Worm (Caenorhabditis elegans) whole organism, early embryonic: Measurements from ENCODE around the gene mnm-2.

Experiments
- B0310.2 ChIP-seq: sonication (generic microtip); optimal IDR thresholded peaks from 2 replicates; lab custom pipeline; 2016; ENCODE audit warnings: mild to moderate bottlenecking, missing genetic modification characterization, missing compliant biosample characterization
- F13C5.2 ChIP-seq: sonication (generic microtip); optimal IDR thresholded peaks from 2 replicates; lab custom pipeline; 2017; ENCODE audit warnings: mild to moderate bottlenecking, missing genetic modification characterization, inconsistent platforms, missing compliant biosample characterization
- aly-1 ChIP-seq: sonication (generic microtip); optimal IDR thresholded peaks from 2 replicates; lab custom pipeline; 2016; ENCODE audit warnings: missing genetic modification characterization, missing compliant biosample characterization
- ama-1 ChIP-seq: fragments of 150-350 bp; optimal IDR thresholded peaks from 2 replicates; lab custom pipeline; 2014
- ceh-13 ChIP-seq: fragments of 200-800 bp; sonication (Bioruptor generic); optimal IDR thresholded peaks from 2 replicates; lab custom pipeline; 2018; ENCODE audit warnings: mild to moderate bottlenecking, missing genetic modification characterization, missing compliant biosample characterization
- ceh-36 ChIP-seq: sonication (generic microtip); optimal IDR thresholded peaks from 2 replicates; lab custom pipeline; 2016; ENCODE audit warnings: missing genetic modification characterization, inconsistent platforms, missing compliant biosample characterization
- ets-7 ChIP-seq: sonication (generic microtip); optimal IDR thresholded peaks from 2 replicates; lab custom pipeline; 2016; ENCODE audit warnings: missing genotype, missing genetic modification characterization, missing compliant biosample characterization
- flt-1 ChIP-seq: fragments of 200-800 bp; sonication (Bioruptor generic); IDR thresholded peaks from 2 replicates; pipeline ENCODE4 v1.3.6; 2022; ENCODE audit warnings: missing genetic modification characterization, missing compliant biosample characterization
- hmbx-1 ChIP-seq: sonication (generic microtip); optimal IDR thresholded peaks from 2 replicates; lab custom pipeline; 2016; ENCODE audit warnings: mild to moderate bottlenecking, missing genetic modification characterization, missing compliant biosample characterization
- hmg-4 ChIP-seq: fragments of 200-800 bp; sonication (Bioruptor generic); optimal IDR thresholded peaks from 2 replicates; lab custom pipeline; 2018; ENCODE audit warnings: mild to moderate bottlenecking, missing genetic modification characterization, missing compliant biosample characterization
- hnd-1 ChIP-seq: sonication (generic microtip); optimal IDR thresholded peaks from 2 replicates; lab custom pipeline; 2016; ENCODE audit warnings: missing genetic modification characterization, missing compliant biosample characterization
- pes-1 ChIP-seq: fragments of 200-800 bp; sonication (Bioruptor generic); IDR thresholded peaks from 2 replicates; pipeline ENCODE4 v1.3.6; 2022; ENCODE audit warnings: missing genetic modification reagents, missing genetic modification characterization, missing compliant biosample characterization
- scrt-1 ChIP-seq: fragments of 200-800 bp; sonication (Bioruptor generic); IDR thresholded peaks from 2 replicates; pipeline ENCODE4 v1.3.6; 2022; ENCODE audit warnings: missing genetic modification characterization, missing compliant biosample characterization
- sea-1 ChIP-seq: fragments of 200-800 bp; sonication (Bioruptor generic); conservative IDR thresholded peaks from 2 replicates; pipeline ENCODE4 v1.3.6; 2022; ENCODE audit warnings: missing genetic modification characterization, missing compliant biosample characterization
- tbx-11 ChIP-seq: fragments of 200-800 bp; sonication (Bioruptor generic); IDR thresholded peaks from 2 replicates; pipeline ENCODE4 v1.3.6; 2022; ENCODE audit warnings: missing genetic modification characterization, missing compliant biosample characterization
- tbx-37 ChIP-seq: fragments of 200-800 bp; sonication (Bioruptor generic); conservative IDR thresholded peaks from 2 replicates; pipeline ENCODE4 v1.3.6; 2022; ENCODE audit warnings: missing genetic modification reagents, missing genetic modification characterization, missing compliant biosample characterization
- tra-4 ChIP-seq: sonication (generic microtip); optimal IDR thresholded peaks from 2 replicates; lab custom pipeline; 2017; ENCODE audit warnings: missing genetic modification characterization, missing compliant biosample characterization

Gene mnm-2

DNA sequence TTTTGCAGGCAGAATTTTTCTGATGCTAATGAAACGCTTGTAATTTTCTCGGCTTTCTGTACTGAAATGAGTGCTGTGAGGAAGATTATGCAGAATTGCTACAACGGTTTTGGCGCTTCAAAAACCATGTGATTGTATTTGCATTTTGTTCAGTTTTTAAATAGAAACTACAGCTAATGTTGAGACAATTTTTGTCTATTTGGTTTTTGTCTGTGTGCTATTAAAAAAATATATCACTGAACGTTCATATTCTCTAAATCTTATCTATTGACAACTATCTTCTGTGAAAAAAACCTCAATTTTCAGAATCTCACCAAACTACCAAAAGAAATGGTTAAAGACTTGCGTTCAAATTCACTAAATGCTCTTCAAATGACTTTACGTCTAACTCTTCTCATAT, 34.4 kb downstream of the mnm-2 start, which contains the start of gene C10A4.6:
TSS of gene C10A4.6 (plus strand) at position 301 of the 400 bp plus-strand sequence.
- TF ChIP-seq sea-1 (GFP tag; lab: Robert Waterston, UW) (no peak), ama-1 (no peak), hmg-4 (GFP tag; lab: Kevin White, UChicago) (no peak), B0310.2 (tag; lab: Kevin White, UChicago) (no peak)

DNA sequence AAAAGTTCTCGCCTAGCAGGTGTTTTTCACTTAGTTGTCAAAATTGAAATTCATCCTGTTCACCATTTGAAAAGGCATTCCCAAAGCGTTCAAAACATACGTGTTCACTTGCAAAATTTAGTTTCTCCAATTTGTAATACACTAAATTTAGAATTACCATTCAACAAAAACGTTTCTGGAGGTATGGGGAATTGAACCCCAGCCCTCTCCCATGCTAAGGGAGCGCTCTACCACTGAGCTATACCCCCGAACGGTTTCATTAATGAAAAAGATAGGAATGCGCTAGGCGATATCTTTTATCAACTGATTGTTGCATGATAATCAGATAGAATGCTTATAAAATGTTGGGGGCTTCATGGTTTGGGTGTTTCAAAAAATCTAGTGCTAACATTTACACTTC, 46.1 kb downstream of the mnm-2 start:
- TF ChIP-seq ets-7 (no peak), hnd-1 (tag; lab: Kevin White, UChicago) (no peak), F13C5.2 (tag; lab: Kevin White, UChicago) (no peak), ceh-36 (tag; lab: Kevin White, UChicago) (no peak), tra-4 (tag; lab: Kevin White, UChicago) (no peak), tbx-11 (no peak), flt-1 (GFP tag; lab: Robert Waterston, UW) (no peak), B0310.2 (tag; lab: Kevin White, UChicago) (no peak), scrt-1 (GFP tag; lab: Robert Waterston, UW) (no peak), ama-1 (no peak), pes-1 (GFP tag; lab: Robert Waterston, UW) (no peak), ceh-13 (no peak), aly-1 (tag; lab: Kevin White, UChicago) (no peak), hmg-4 (GFP tag; lab: Kevin White, UChicago) (no peak), sea-1 (GFP tag; lab: Robert Waterston, UW) (no peak), tbx-37 (GFP tag; lab: Robert Waterston, UW) (no peak), hmbx-1 (tag; lab: Kevin White, UChicago) (no peak)

DNA sequence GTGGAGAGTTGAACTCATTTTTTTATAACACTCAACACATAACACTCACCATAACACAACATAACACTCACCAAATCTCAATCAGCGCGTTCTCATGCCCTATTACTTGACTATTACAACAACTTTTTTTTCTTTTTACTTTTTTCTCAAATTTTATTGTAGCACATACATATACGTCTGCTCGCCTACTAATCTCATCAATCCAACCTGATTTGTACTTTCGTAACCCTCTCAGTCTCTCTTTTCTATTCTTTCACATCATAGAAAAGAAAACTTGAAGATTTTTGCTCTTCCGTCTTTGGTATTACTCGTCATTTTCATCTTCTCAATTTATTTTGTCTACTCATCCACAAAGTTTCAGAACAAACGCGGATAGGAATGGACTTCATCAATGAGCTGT, 47.8 kb downstream of the mnm-2 start, which contains the start of gene npr-8:
TSS of gene npr-8 (plus strand) at position 362 of the 400 bp plus-strand sequence.
- TF ChIP-seq ceh-36 (tag; lab: Kevin White, UChicago) (no peak), B0310.2 (tag; lab: Kevin White, UChicago) (no peak), scrt-1 (GFP tag; lab: Robert Waterston, UW) (no peak), ets-7 (no peak), F13C5.2 (tag; lab: Kevin White, UChicago) (no peak)
